Worm (Caenorhabditis elegans) whole organism, young adult: ENCODE measurements around the gene rnp-7.

Experiments
- K12H6.12 ChIP-seq: fragments of 200-800 bp; sonication (Bioruptor generic); optimal IDR thresholded peaks from 2 replicates; lab custom pipeline; 2018; ENCODE audit warnings: mild to moderate bottlenecking, missing genetic modification characterization, missing compliant biosample characterization
- hmg-1.2 ChIP-seq: fragments of 200-800 bp; sonication (Bioruptor generic); IDR thresholded peaks from 2 replicates; pipeline ENCODE4 v1.3.6; 2022; ENCODE audit warnings: missing genetic modification reagents, missing genetic modification characterization, missing compliant biosample characterization
- let-607 ChIP-seq, 2 experiments: fragments of 200-800 bp in 1 of 2; sonication (Bioruptor generic) in 1 of 2; sonication (generic microtip) in 1 of 2; optimal IDR thresholded peaks; 2 replicates each; lab custom pipeline; 2016 to 2018; ENCODE audit warnings: mild to moderate bottlenecking in 2 of 2, missing compliant biosample characterization in 2 of 2, missing genetic modification characterization in 2 of 2, moderate library complexity in 2 of 2, missing genotype in 1 of 2
- pha-4 ChIP-seq: fragments of 150-350 bp; sonication (generic microtip); optimal IDR thresholded peaks from 2 replicates; lab custom pipeline; 2014; ENCODE audit warnings: missing biosample characterization, missing genetic modification reagents, missing genetic modification characterization
- rec-8 ChIP-seq, 2 experiments: sonication (generic microtip); optimal IDR thresholded peaks; 2 replicates each; lab custom pipeline; 2016; ENCODE audit warnings: mild to moderate bottlenecking in 2 of 2, missing genetic modification characterization in 2 of 2, missing genetic modification reagents in 2 of 2, missing genotype in 2 of 2, missing biosample characterization in 1 of 2, missing compliant biosample characterization in 1 of 2, moderate library complexity in 1 of 2
- snpc-3.4 ChIP-seq: sonication (generic microtip); optimal IDR thresholded peaks from 2 replicates; lab custom pipeline; 2017; ENCODE audit warnings: missing genetic modification characterization, mild to moderate bottlenecking, missing compliant biosample characterization, antibody characterized with exemption, moderate library complexity, missing genotype, missing genetic modification reagents
- sptf-2 ChIP-seq: fragments of 200-800 bp; sonication (Bioruptor generic); optimal IDR thresholded peaks from 2 replicates; lab custom pipeline; 2018; ENCODE audit warnings: mild to moderate bottlenecking, missing genetic modification characterization, missing compliant biosample characterization
- tbp1 ChIP-seq: fragments of 200-800 bp; sonication (Bioruptor generic); optimal IDR thresholded peaks from 2 replicates; lab custom pipeline; 2018; ENCODE audit warnings: mild to moderate bottlenecking, missing genetic modification characterization, missing compliant biosample characterization

DNA sequence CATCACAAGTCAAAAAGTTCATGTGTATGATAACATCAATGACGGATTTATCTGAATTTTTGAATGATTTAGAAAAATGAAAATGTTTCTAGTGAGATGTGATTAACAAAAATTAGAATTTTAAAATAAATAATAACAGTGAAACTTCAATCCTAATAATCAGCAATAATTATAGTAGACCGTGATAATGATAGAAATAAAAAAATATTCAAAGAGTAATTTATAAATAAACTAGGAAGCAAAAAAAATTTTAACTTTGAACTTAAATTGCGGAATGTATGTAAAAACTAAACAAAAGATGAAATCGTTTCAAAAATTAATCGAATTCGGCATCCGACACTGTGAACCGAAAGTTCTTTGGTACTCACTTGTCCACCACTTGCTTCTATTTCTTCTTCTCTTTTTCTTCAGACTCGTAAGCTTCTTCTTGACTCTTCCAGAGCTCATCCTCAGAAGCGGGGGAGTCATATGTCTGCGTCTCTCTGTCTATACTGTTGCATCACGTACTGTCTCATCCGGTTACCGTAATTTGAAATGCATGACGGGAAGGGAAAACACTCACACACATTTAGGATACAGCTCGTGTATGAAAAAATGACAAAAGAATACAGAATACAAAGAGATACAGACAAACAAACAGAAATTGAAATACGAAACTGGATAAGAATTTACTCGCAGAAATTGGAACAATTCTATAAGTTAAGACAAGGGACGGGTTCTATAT is 32.1 kb upstream of the rnp-7 start, which contains the start of gene mec-14:
- TF ChIP-seq let-607 (tag; optimal IDR thresholded peaks at IDR 0.05; lab: Kevin White, UChicago) = no peak
- TF ChIP-seq K12H6.12 (tag; lab: Kevin White, UChicago) = no peak
- TF ChIP-seq snpc-3.4 = no peak
- TF ChIP-seq tbp1 (GFP tag; lab: Kevin White, UChicago) = no peak
- no peak for TF ChIP-seq sptf-2
- TF ChIP-seq hmg-1.2 (GFP tag; lab: Robert Waterston, UW) = peak; percentile 54; the same call in 1 of the 2 replicates
- TF ChIP-seq rec-8 (tag; optimal IDR thresholded peaks at IDR 0.05; lab: Kevin White, UChicago) = no peak
- no peak for TF ChIP-seq pha-4 (tag; lab: Kevin White, UChicago)
